Worm (Caenorhabditis elegans): ENCODE measurements around the gene C27C12.1.
A peak's percentile ranks its signal among the peaks of the same experiment; 100 is the strongest.

Gene C27C12.1

DNA sequence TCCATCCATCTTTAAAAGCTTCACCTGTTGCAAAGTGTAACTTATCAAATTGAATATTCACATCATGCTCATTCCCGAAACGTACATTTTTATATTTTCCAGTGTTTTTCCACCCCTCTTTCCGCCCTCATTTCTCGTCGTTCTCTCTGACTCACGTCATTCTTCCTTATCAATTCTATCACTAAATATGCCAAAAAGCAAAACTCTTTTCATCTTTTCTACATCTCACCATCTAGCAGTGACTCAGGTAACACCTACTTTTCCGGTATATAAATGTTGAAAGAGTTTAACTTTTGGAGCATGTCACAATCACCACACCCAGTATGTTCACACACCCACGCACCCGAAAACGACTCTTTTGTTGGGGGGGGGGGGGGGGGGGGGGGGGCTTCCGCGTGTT is 9.1 kb downstream of the C27C12.1 start:
- TF ChIP-seq ceh-9 (tag; optimal IDR thresholded peaks at IDR 0.05) (no peak), pha-4 (tag; optimal IDR thresholded peaks at IDR 0.05) (no peak), mec-3 (tag; optimal IDR thresholded peaks at IDR 0.05; ENCODE audit: borderline replicate concordance) (no peak), syd-9 (tag; optimal IDR thresholded peaks at IDR 0.05) (no peak)

DNA sequence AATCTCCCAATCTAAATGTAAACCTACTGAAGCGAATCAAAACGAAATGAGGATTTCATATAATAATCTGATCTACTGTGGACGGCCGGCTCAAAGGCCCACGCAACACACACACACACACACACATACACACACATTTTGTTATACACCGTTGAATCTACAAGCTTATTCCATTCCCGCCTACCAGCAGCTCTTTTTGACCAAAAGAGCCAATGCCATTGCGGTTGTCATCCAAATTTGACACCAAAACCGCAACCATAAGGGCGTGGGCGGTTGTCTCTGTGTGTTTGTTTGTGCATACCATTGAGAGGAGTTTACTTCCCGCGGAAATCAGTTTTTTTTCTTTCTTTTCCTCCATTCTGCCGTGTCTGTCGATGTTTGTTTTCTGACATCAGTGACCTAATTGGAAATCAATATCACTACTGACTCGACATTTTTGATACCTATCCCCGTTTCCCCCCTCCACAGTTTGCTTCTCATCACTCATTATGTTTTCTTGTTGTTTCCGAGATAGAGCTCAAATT is 10.7 kb downstream of the C27C12.1 start:
- TF ChIP-seq sox-2 (GFP tag; IDR thresholded peaks at IDR 0.05) = no peak
- no peak for TF ChIP-seq npax-4 (tag; optimal IDR thresholded peaks at IDR 0.05)
- no peak for TF ChIP-seq ceh-6 (GFP tag; optimal IDR thresholded peaks at IDR 0.05)
- no peak for TF ChIP-seq nhr-11 (tag; optimal IDR thresholded peaks at IDR 0.05)
- no peak for TF ChIP-seq nhr-232 (tag; optimal IDR thresholded peaks at IDR 0.05)
- no peak for TF ChIP-seq hlh-15 (tag; optimal IDR thresholded peaks at IDR 0.05)
- TF ChIP-seq tbx-2 (tag; optimal IDR thresholded peaks at IDR 0.05) = no peak
- no peak for TF ChIP-seq nfya-1 (tag; optimal IDR thresholded peaks at IDR 0.05)
- TF ChIP-seq pqm-1 (tag; optimal IDR thresholded peaks at IDR 0.05) = no peak
- no peak for TF ChIP-seq ceh-22 (tag; optimal IDR thresholded peaks at IDR 0.05)
- no peak for TF ChIP-seq odd-2 (tag; optimal IDR thresholded peaks at IDR 0.05)
- no peak for TF ChIP-seq pax-1 (tag; optimal IDR thresholded peaks at IDR 0.05)

DNA sequence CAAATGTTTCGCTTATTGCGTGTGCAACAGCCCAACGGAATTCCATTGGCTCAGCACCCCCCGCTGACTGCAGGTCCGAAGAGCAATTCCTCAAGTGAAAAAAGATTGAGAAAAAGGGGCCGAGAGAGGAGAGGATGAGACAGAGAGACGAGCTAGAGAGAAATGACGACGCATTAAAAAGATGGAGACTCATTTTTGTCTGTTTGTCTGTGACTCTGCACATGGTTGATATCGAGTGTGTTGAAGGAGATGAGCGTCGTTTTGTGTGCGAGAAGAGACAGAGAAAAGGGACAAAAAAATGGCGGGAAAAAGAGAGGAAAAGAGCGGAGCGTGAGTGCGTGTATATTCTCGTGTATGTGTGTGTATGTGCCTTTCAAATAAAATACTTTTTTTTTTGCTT is 12.5 kb downstream of the C27C12.1 start:
- peak; percentile 56 for TF ChIP-seq ceh-34 (tag; optimal IDR thresholded peaks at IDR 0.05)
- TF ChIP-seq ceh-48 (tag; optimal IDR thresholded peaks at IDR 0.05) = no peak
- TF ChIP-seq elt-4 (tag; optimal IDR thresholded peaks at IDR 0.05) = no peak
- peak; percentile 44 for TF ChIP-seq syd-9 (tag; optimal IDR thresholded peaks at IDR 0.05)
- no peak for TF ChIP-seq sox-4 (tag; optimal IDR thresholded peaks at IDR 0.05)
- TF ChIP-seq sdc-2 (tag; optimal IDR thresholded peaks at IDR 0.05) = peak; percentile 79
- no peak for TF ChIP-seq T23F11.4 (GFP tag; optimal IDR thresholded peaks at IDR 0.05)
- TF ChIP-seq hlh-8 (tag; optimal IDR thresholded peaks at IDR 0.05) = peak; percentile 43
- peak; percentile 90 for TF ChIP-seq nfya-1 (tag; optimal IDR thresholded peaks at IDR 0.05)
- TF ChIP-seq ceh-22 (tag; optimal IDR thresholded peaks at IDR 0.05) = no peak
- TF ChIP-seq nhr-232 (tag; optimal IDR thresholded peaks at IDR 0.05) = no peak
- peak; percentile 82 for TF ChIP-seq hlh-30 (tag; optimal IDR thresholded peaks at IDR 0.05; ENCODE audit: insufficient read depth)
- TF ChIP-seq tbx-2 (tag; optimal IDR thresholded peaks at IDR 0.05) = peak; percentile 91
- peak; percentile 67 for TF ChIP-seq dve-1 (tag; optimal IDR thresholded peaks at IDR 0.05)
- TF ChIP-seq ceh-30 (tag; optimal IDR thresholded peaks at IDR 0.05) = no peak
- no peak for TF ChIP-seq ttx-3 (tag; optimal IDR thresholded peaks at IDR 0.05)
- peak; percentile 52 for TF ChIP-seq pros-1 (tag; optimal IDR thresholded peaks at IDR 0.05)
- TF ChIP-seq elt-2 (tag; optimal IDR thresholded peaks at IDR 0.05) = peak; percentile 64
- TF ChIP-seq hlh-15 (tag; optimal IDR thresholded peaks at IDR 0.05) = no peak
- TF ChIP-seq ceh-14 (tag; optimal IDR thresholded peaks at IDR 0.05) = peak; percentile 76
- TF ChIP-seq ztf-16 (tag; optimal IDR thresholded peaks at IDR 0.05) = no peak
- TF ChIP-seq unc-55 (GFP tag; optimal IDR thresholded peaks at IDR 0.05) = peak; percentile 41
- peak; percentile 91 for TF ChIP-seq ceh-31 (tag; optimal IDR thresholded peaks at IDR 0.05)
- TF ChIP-seq F13H6.1 (tag; optimal IDR thresholded peaks at IDR 0.05) = peak; percentile 14
- TF ChIP-seq ceh-19 (GFP tag; optimal IDR thresholded peaks at IDR 0.05) = peak; percentile 35
- no peak for TF ChIP-seq zip-5 (tag; optimal IDR thresholded peaks at IDR 0.05)
- peak; percentile 58 for TF ChIP-seq pag-3 (tag; optimal IDR thresholded peaks at IDR 0.05; ENCODE audit: borderline replicate concordance)
- TF ChIP-seq ref-2 (tag; optimal IDR thresholded peaks at IDR 0.05) = peak; percentile 68
- TF ChIP-seq odd-2 (tag; optimal IDR thresholded peaks at IDR 0.05) = no peak
- TF ChIP-seq unc-42 (tag; optimal IDR thresholded peaks at IDR 0.05) = peak; percentile 93
- no peak for TF ChIP-seq unc-3 (GFP tag; conservative IDR thresholded peaks at IDR 0.05)
- peak; percentile 14 for TF ChIP-seq unc-3 (tag; optimal IDR thresholded peaks at IDR 0.05)
- TF ChIP-seq fax-1 (tag; optimal IDR thresholded peaks at IDR 0.05) = no peak
- no peak for TF ChIP-seq unc-86 (tag; optimal IDR thresholded peaks at IDR 0.05)
- peak; percentile 46 for TF ChIP-seq pha-2 (tag; optimal IDR thresholded peaks at IDR 0.05)
- no peak for TF ChIP-seq mec-3 (tag; optimal IDR thresholded peaks at IDR 0.05; ENCODE audit: borderline replicate concordance)
- no peak for TF ChIP-seq pax-1 (tag; optimal IDR thresholded peaks at IDR 0.05)
- TF ChIP-seq C38D4.7 (GFP tag; optimal IDR thresholded peaks at IDR 0.05) = no peak
- peak; percentile 21 for TF ChIP-seq fkh-6 (tag; optimal IDR thresholded peaks at IDR 0.05)
- TF ChIP-seq dmd-4 (tag; optimal IDR thresholded peaks at IDR 0.05; ENCODE audit: borderline replicate concordance) = peak; percentile 29
- no peak for TF ChIP-seq ama-1 (optimal IDR thresholded peaks at IDR 0.05)
- TF ChIP-seq C08G9.2 (tag; optimal IDR thresholded peaks at IDR 0.05) = peak; percentile 46
